Worm (Caenorhabditis elegans) whole organism, L1 larva: Measurements from ENCODE around the gene T14B4.19.

ENCODE experiments used
- C04F5.9 ChIP-seq: sonication (generic microtip); optimal IDR thresholded peaks from 2 replicates; lab custom pipeline; 2016; ENCODE audit warnings: missing genetic modification characterization, missing compliant biosample characterization
- C34B4.2 ChIP-seq: sonication (generic microtip); optimal IDR thresholded peaks from 2 replicates; lab custom pipeline; 2017; ENCODE audit warnings: mild to moderate bottlenecking, missing genetic modification characterization, missing compliant biosample characterization
- F16B12.6 ChIP-seq: fragments of 150-350 bp; optimal IDR thresholded peaks from 2 replicates; lab custom pipeline; 2014; ENCODE audit warnings: missing biosample characterization, missing genetic modification characterization
- Y116A8C.19 ChIP-seq: sonication (generic microtip); optimal IDR thresholded peaks from 2 replicates; lab custom pipeline; 2016; ENCODE audit warnings: missing compliant biosample characterization, missing genetic modification characterization, borderline replicate concordance
- aha-1 ChIP-seq: fragments of 150-350 bp; optimal IDR thresholded peaks from 2 replicates; lab custom pipeline; 2014; ENCODE audit warnings: missing biosample characterization, missing genetic modification characterization
- aly-2 ChIP-seq: fragments of 150-350 bp; optimal IDR thresholded peaks from 2 replicates; lab custom pipeline; 2014; ENCODE audit warnings: missing biosample characterization, missing genetic modification characterization
- ama-1 ChIP-seq: fragments of 150-350 bp; optimal IDR thresholded peaks from 2 replicates; lab custom pipeline; 2014
- ceh-63 ChIP-seq: fragments of 200-800 bp; sonication (Bioruptor generic); optimal IDR thresholded peaks from 2 replicates; lab custom pipeline; 2018; ENCODE audit warnings: mild to moderate bottlenecking, missing genetic modification characterization, missing compliant biosample characterization
- ceh-8 ChIP-seq: fragments of 200-800 bp; sonication (Bioruptor generic); optimal IDR thresholded peaks from 2 replicates; lab custom pipeline; 2018; ENCODE audit warnings: mild to moderate bottlenecking, missing genetic modification characterization, moderate library complexity, missing compliant biosample characterization
- ceh-88 ChIP-seq: fragments of 200-800 bp; sonication (Bioruptor generic); IDR thresholded peaks from 2 replicates; pipeline ENCODE4 v1.3.6; 2022; ENCODE audit warnings: missing genetic modification characterization, missing compliant biosample characterization
- ceh-90 ChIP-seq: sonication (generic microtip); optimal IDR thresholded peaks from 2 replicates; lab custom pipeline; 2016; ENCODE audit warnings: missing genetic modification characterization, missing compliant biosample characterization
- egl-13 ChIP-seq: sonication (generic microtip); optimal IDR thresholded peaks from 2 replicates; lab custom pipeline; 2016; ENCODE audit warnings: missing genotype, missing genetic modification reagents, missing genetic modification characterization, missing compliant biosample characterization
- egl-27 ChIP-seq, 2 experiments: fragments of 150-350 bp in 1 of 2; sonication (generic microtip); optimal IDR thresholded peaks; 3 replicates each; lab custom pipeline; 2017 to 2018; ENCODE audit warnings: missing biosample characterization in 2 of 2, missing genetic modification characterization in 2 of 2, missing genetic modification reagents in 2 of 2
- elt-2 ChIP-seq: sonication (generic microtip); optimal IDR thresholded peaks from 2 replicates; lab custom pipeline; 2016; ENCODE audit warnings: missing genetic modification characterization, mild to moderate bottlenecking, inconsistent platforms, missing compliant biosample characterization, missing genetic modification reagents
- elt-3 ChIP-seq, 6 experiments: fragments of 150-350 bp in 1 of 6; sonication (generic microtip); optimal IDR thresholded peaks; 2 replicates each; lab custom pipeline; 2017 to 2018; ENCODE audit warnings: missing biosample characterization in 6 of 6, missing genetic modification characterization in 6 of 6, inconsistent platforms in 1 of 6
- fkh-10 ChIP-seq: sonication (generic microtip); optimal IDR thresholded peaks from 2 replicates; lab custom pipeline; 2017; ENCODE audit warnings: missing biosample characterization, missing genetic modification reagents, missing genetic modification characterization
- fkh-4 ChIP-seq: sonication (generic microtip); optimal IDR thresholded peaks from 2 replicates; lab custom pipeline; 2016; ENCODE audit warnings: missing compliant biosample characterization, missing genetic modification characterization, borderline replicate concordance
- grh-1 ChIP-seq: fragments of 200-800 bp; sonication (Bioruptor generic); IDR thresholded peaks from 2 replicates; pipeline ENCODE4 v1.3.6; 2022; ENCODE audit warnings: missing genetic modification reagents, missing genetic modification characterization, missing compliant biosample characterization
- hlh-17 ChIP-seq: fragments of 200-800 bp; sonication (Bioruptor generic); optimal IDR thresholded peaks from 2 replicates; lab custom pipeline; 2018; ENCODE audit warnings: missing genetic modification characterization, mild to moderate bottlenecking, missing compliant biosample characterization, moderate library complexity, borderline replicate concordance
- irx-1 ChIP-seq: sonication (generic microtip); optimal IDR thresholded peaks from 2 replicates; lab custom pipeline; 2016; ENCODE audit warnings: missing genetic modification characterization, missing compliant biosample characterization
- jun-1 ChIP-seq: fragments of 150-350 bp; optimal IDR thresholded peaks from 2 replicates; lab custom pipeline; 2014; ENCODE audit warnings: missing biosample characterization, missing genetic modification reagents, missing genetic modification characterization
- lin-13 ChIP-seq: fragments of 150-350 bp; optimal IDR thresholded peaks from 2 replicates; lab custom pipeline; 2014; ENCODE audit warnings: missing biosample characterization, missing genetic modification reagents, missing genetic modification characterization
- lsy-2 ChIP-seq, 2 experiments: fragments of 150-350 bp; optimal IDR thresholded peaks; 2 replicates each; lab custom pipeline; 2014; ENCODE audit warnings: missing biosample characterization in 2 of 2, missing genetic modification characterization in 2 of 2
- mab-9 ChIP-seq: fragments of 200-800 bp; sonication (Bioruptor generic); IDR thresholded peaks from 2 replicates; pipeline ENCODE4 v1.3.6; 2022; ENCODE audit warnings: missing genetic modification reagents, missing genetic modification characterization, missing compliant biosample characterization
- mdl-1 ChIP-seq, 2 experiments: fragments of 150-350 bp; optimal IDR thresholded peaks; 2 replicates each; lab custom pipeline; 2014 to 2017; ENCODE audit warnings: missing biosample characterization in 2 of 2, missing genetic modification characterization in 2 of 2, inconsistent platforms in 1 of 2
- nhr-11 ChIP-seq: fragments of 150-350 bp; optimal IDR thresholded peaks from 2 replicates; lab custom pipeline; 2014; ENCODE audit warnings: missing biosample characterization, missing genetic modification characterization
- nhr-19 ChIP-seq: fragments of 200-800 bp; sonication (Bioruptor generic); conservative IDR thresholded peaks from 2 replicates; pipeline ENCODE4 v1.3.6; 2022; ENCODE audit warnings: missing genetic modification characterization, missing compliant biosample characterization
- nhr-237 ChIP-seq: fragments of 150-350 bp; optimal IDR thresholded peaks from 2 replicates; lab custom pipeline; 2014; ENCODE audit warnings: missing biosample characterization, missing genetic modification characterization
- nhr-47 ChIP-seq: sonication (generic microtip); optimal IDR thresholded peaks from 2 replicates; lab custom pipeline; 2016; ENCODE audit warnings: mild to moderate bottlenecking, missing genetic modification characterization, moderate library complexity, missing compliant biosample characterization
- nhr-76 ChIP-seq: sonication (generic microtip); optimal IDR thresholded peaks from 2 replicates; lab custom pipeline; 2017; ENCODE audit warnings: missing biosample characterization, missing genetic modification characterization
- nhr-77 ChIP-seq: fragments of 150-350 bp; optimal IDR thresholded peaks from 2 replicates; lab custom pipeline; 2014; ENCODE audit warnings: missing biosample characterization, missing genetic modification characterization
- nhr-85 ChIP-seq: sonication (generic microtip); peaks from one replicate; lab custom pipeline; 2016; ENCODE audit warnings: missing genetic modification characterization, inconsistent platforms, missing compliant biosample characterization
- nhr-90 ChIP-seq: sonication (generic microtip); optimal IDR thresholded peaks from 2 replicates; lab custom pipeline; 2016; ENCODE audit warnings: mild to moderate bottlenecking, missing genetic modification characterization, missing compliant biosample characterization; ENCODE audit not compliant: poor library complexity
- pag-3 ChIP-seq: sonication (generic microtip); optimal IDR thresholded peaks from 2 replicates; lab custom pipeline; 2017; ENCODE audit warnings: missing genetic modification characterization, mild to moderate bottlenecking, missing compliant biosample characterization, antibody characterized with exemption, borderline replicate concordance; ENCODE audit not compliant: insufficient read depth
- pax-3 ChIP-seq: fragments of 200-800 bp; sonication (Bioruptor generic); optimal IDR thresholded peaks from 2 replicates; lab custom pipeline; 2018; ENCODE audit warnings: mild to moderate bottlenecking, missing genetic modification characterization, moderate library complexity, missing compliant biosample characterization
- rnt-1 ChIP-seq: sonication (generic microtip); optimal IDR thresholded peaks from 2 replicates; lab custom pipeline; 2016; ENCODE audit warnings: mild to moderate bottlenecking, missing genetic modification characterization, moderate library complexity, missing compliant biosample characterization
- skn-1 ChIP-seq: fragments of 150-350 bp; optimal IDR thresholded peaks from 2 replicates; lab custom pipeline; 2014; ENCODE audit warnings: missing biosample characterization, missing genetic modification characterization
- snpc-4 ChIP-seq: fragments of 150-350 bp; optimal IDR thresholded peaks from 2 replicates; lab custom pipeline; 2014; ENCODE audit warnings: missing biosample characterization, missing genetic modification characterization
- snu-23 ChIP-seq: sonication (generic microtip); optimal IDR thresholded peaks from 2 replicates; lab custom pipeline; 2016; ENCODE audit warnings: missing genetic modification characterization, missing compliant biosample characterization
- sox-4 ChIP-seq: sonication (generic microtip); optimal IDR thresholded peaks from 2 replicates; lab custom pipeline; 2016; ENCODE audit warnings: missing genetic modification characterization, missing compliant biosample characterization
- tlp-1 ChIP-seq: fragments of 150-350 bp; optimal IDR thresholded peaks from 2 replicates; lab custom pipeline; 2014; ENCODE audit warnings: missing biosample characterization, missing genetic modification characterization
- unc-130 ChIP-seq: fragments of 150-350 bp; optimal IDR thresholded peaks from 2 replicates; lab custom pipeline; 2017; ENCODE audit warnings: missing biosample characterization, missing genetic modification characterization, inconsistent platforms
- unc-30 ChIP-seq: sonication (generic microtip); optimal IDR thresholded peaks from 2 replicates; lab custom pipeline; 2017; ENCODE audit warnings: missing biosample characterization, missing genetic modification characterization
- unc-86 ChIP-seq: sonication (generic microtip); optimal IDR thresholded peaks from 2 replicates; lab custom pipeline; 2016; ENCODE audit warnings: missing genetic modification characterization, missing compliant biosample characterization
- vab-15 ChIP-seq: sonication (generic microtip); optimal IDR thresholded peaks from 2 replicates; lab custom pipeline; 2017; ENCODE audit warnings: missing genotype, mild to moderate bottlenecking, missing genetic modification characterization, missing compliant biosample characterization
- xbp-1 ChIP-seq: sonication (generic microtip); optimal IDR thresholded peaks from 2 replicates; lab custom pipeline; 2016; ENCODE audit warnings: missing genetic modification characterization, missing compliant biosample characterization
- zag-1 ChIP-seq: fragments of 150-350 bp; optimal IDR thresholded peaks from 2 replicates; lab custom pipeline; 2014; ENCODE audit warnings: missing biosample characterization, missing genetic modification characterization

Gene T14B4.19

ce11 chrII:6708980-6709379 is 3.8 kb downstream of the T14B4.19 start (continued):
- no peak for TF ChIP-seq grh-1 (GFP tag; lab: Robert Waterston, UW)
- no peak for TF ChIP-seq ceh-63 (GFP tag; lab: Kevin White, UChicago)
- TF ChIP-seq nhr-90 (tag; lab: Kevin White, UChicago) = no peak
- TF ChIP-seq xbp-1 (tag; lab: Kevin White, UChicago) = peak; percentile 14
- peak; percentile 49 for TF ChIP-seq rnt-1
- no peak for TF ChIP-seq ceh-8 (GFP tag; lab: Kevin White, UChicago)
- no peak for TF ChIP-seq egl-13
- no peak for TF ChIP-seq aly-2 (tag; lab: Kevin White, UChicago)
- no peak for TF ChIP-seq lin-13 (GFP tag; lab: Kevin White, UChicago)
- TF ChIP-seq egl-27 (tag; optimal IDR thresholded peaks at IDR 0.05; lab: Kevin White, UChicago) = no peak
- no peak for TF ChIP-seq unc-30 (tag; lab: Kevin White, UChicago)
- no peak for TF ChIP-seq irx-1 (tag; lab: Kevin White, UChicago)
- TF ChIP-seq unc-86 (tag; lab: Kevin White, UChicago) = no peak
- TF ChIP-seq zag-1 (tag; lab: Kevin White, UChicago) = no peak
- TF ChIP-seq nhr-237 (tag; lab: Kevin White, UChicago) = no peak
- no peak for TF ChIP-seq nhr-77
- TF ChIP-seq fkh-4 (tag; lab: Kevin White, UChicago) = no peak
- TF ChIP-seq pag-3 (tag; lab: Kevin White, UChicago) = no peak
- no peak for TF ChIP-seq ceh-90
- TF ChIP-seq F16B12.6 = no peak
- TF ChIP-seq aha-1 (tag; lab: Kevin White, UChicago) = no peak
- peak; percentile 9 to 66 for TF ChIP-seq lsy-2 (tag; optimal IDR thresholded peaks at IDR 0.05; lab: Kevin White, UChicago)
- no peak for TF ChIP-seq elt-3 (tag; optimal IDR thresholded peaks at IDR 0.05; lab: Kevin White, UChicago)
- peak; percentile 58 for TF ChIP-seq snu-23 (GFP tag; lab: Kevin White, UChicago)
- no peak for TF ChIP-seq snpc-4 (tag; lab: Kevin White, UChicago)
- TF ChIP-seq vab-15 (tag; lab: Kevin White, UChicago) = no peak
- peak; percentile 8 for TF ChIP-seq fkh-10 (GFP tag; lab: Kevin White, UChicago)
- TF ChIP-seq nhr-76 = no peak
- no peak for TF ChIP-seq hlh-17 (GFP tag; lab: Kevin White, UChicago)
- TF ChIP-seq nhr-85 (tag; lab: Kevin White, UChicago) = no peak
- no peak for TF ChIP-seq C04F5.9 (tag; lab: Kevin White, UChicago)
- TF ChIP-seq C34B4.2 (tag; lab: Kevin White, UChicago) = no peak
- TF ChIP-seq ceh-88 = no peak
- TF ChIP-seq mab-9 (GFP tag; lab: Robert Waterston, UW) = no peak
- no peak for TF ChIP-seq mdl-1 (tag; optimal IDR thresholded peaks at IDR 0.05; lab: Kevin White, UChicago)
- no peak for TF ChIP-seq sox-4
- TF ChIP-seq nhr-47 (tag; lab: Kevin White, UChicago) = peak; percentile 29
- no peak for TF ChIP-seq elt-2
- TF ChIP-seq jun-1 (tag; lab: Kevin White, UChicago) = no peak
- no peak for TF ChIP-seq skn-1 (tag; lab: Kevin White, UChicago)
- TF ChIP-seq nhr-19 (GFP tag; lab: Robert Waterston, UW) = peak; percentile 32; the same call in 1 of the 2 replicates
- no peak for TF ChIP-seq Y116A8C.19 (tag; lab: Kevin White, UChicago)
- no peak for TF ChIP-seq pax-3 (tag; lab: Kevin White, UChicago)
- no peak for TF ChIP-seq nhr-11 (tag; lab: Kevin White, UChicago)
- TF ChIP-seq unc-130 = no peak
- no peak for TF ChIP-seq tlp-1 (tag; lab: Kevin White, UChicago)
- TF ChIP-seq ama-1 (lab: Kevin White, UChicago) = no peak
